Fruit fly (Drosophila melanogaster) whole organism, prepupa: ENCODE measurements around the gene mnb.

Source experiments
- Blimp-1 ChIP-seq: fragments of 200-800 bp; sonication (Bioruptor generic); optimal IDR thresholded peaks from 3 replicates; lab custom pipeline; 2017; ENCODE audit warnings: missing biosample characterization, missing genetic modification characterization, mild to moderate bottlenecking, moderate library complexity, missing genetic modification reagents
- CG10631 ChIP-seq: fragments of 200-800 bp; sonication (Bioruptor generic); optimal IDR thresholded peaks from 2 replicates; lab custom pipeline; 2016; ENCODE audit warnings: missing biosample characterization, missing genetic modification characterization
- CG10669 ChIP-seq: fragments of 200-800 bp; sonication (Bioruptor generic); optimal IDR thresholded peaks from 3 replicates; lab custom pipeline; 2018; ENCODE audit warnings: missing biosample characterization, mild to moderate bottlenecking, missing genetic modification characterization, moderate library complexity
- CG11294 ChIP-seq: fragments of 200-800 bp; sonication (Bioruptor generic); IDR thresholded peaks from 2 replicates; pipeline ENCODE4 v1.3.6; 2022; ENCODE audit warnings: missing biosample characterization, missing genetic modification characterization
- CG1621 ChIP-seq: fragments of 200-800 bp; sonication (Bioruptor generic); optimal IDR thresholded peaks from 3 replicates; lab custom pipeline; 2018; ENCODE audit warnings: missing biosample characterization, mild to moderate bottlenecking, missing genetic modification characterization
- CG16779 ChIP-seq: fragments of 200-800 bp; sonication (Bioruptor generic); optimal IDR thresholded peaks from 3 replicates; lab custom pipeline; 2017; ENCODE audit warnings: missing biosample characterization, mild to moderate bottlenecking, missing genetic modification characterization
- CG32006 ChIP-seq: fragments of 200-800 bp; sonication (Bioruptor generic); optimal IDR thresholded peaks from 3 replicates; lab custom pipeline; 2017; ENCODE audit warnings: missing biosample characterization, mild to moderate bottlenecking, missing genetic modification characterization
- CG3919 ChIP-seq: fragments of 200-800 bp; sonication (Bioruptor generic); optimal IDR thresholded peaks from 3 replicates; lab custom pipeline; 2016; ENCODE audit warnings: missing biosample characterization, missing genetic modification characterization
- CG4318 ChIP-seq: fragments of 200-800 bp; sonication (Bioruptor generic); optimal IDR thresholded peaks from 3 replicates; lab custom pipeline; 2017; ENCODE audit warnings: missing biosample characterization, mild to moderate bottlenecking, missing genetic modification characterization
- CG6276 ChIP-seq: fragments of 200-800 bp; sonication (Bioruptor generic); optimal IDR thresholded peaks from 2 replicates; lab custom pipeline; 2017; ENCODE audit warnings: missing biosample characterization, mild to moderate bottlenecking, missing genetic modification characterization
- CG6792 ChIP-seq: fragments of 200-800 bp; sonication (Bioruptor generic); optimal IDR thresholded peaks from 3 replicates; lab custom pipeline; 2016; ENCODE audit warnings: missing biosample characterization, missing genetic modification characterization
- CG6854 ChIP-seq: fragments of 200-800 bp; sonication (Bioruptor generic); optimal IDR thresholded peaks from 2 replicates; lab custom pipeline; 2017; ENCODE audit warnings: missing biosample characterization, mild to moderate bottlenecking, missing genetic modification characterization
- CG7368 ChIP-seq: fragments of 200-800 bp; sonication (Bioruptor generic); optimal IDR thresholded peaks from 3 replicates; lab custom pipeline; 2016; ENCODE audit warnings: missing biosample characterization, missing genetic modification characterization
- CG8119 ChIP-seq: fragments of 200-800 bp; sonication (Bioruptor generic); IDR thresholded peaks from 3 replicates; pipeline ENCODE4 v1.3.6; 2022; ENCODE audit warnings: missing biosample characterization, missing genetic modification characterization
- CG8319 ChIP-seq: fragments of 200-800 bp; sonication (Bioruptor generic); optimal IDR thresholded peaks from 3 replicates; lab custom pipeline; 2016; ENCODE audit warnings: missing biosample characterization, missing genetic modification characterization
- CG8632 ChIP-seq: fragments of 200-800 bp; sonication (Bioruptor generic); optimal IDR thresholded peaks from 3 replicates; lab custom pipeline; 2016; ENCODE audit warnings: missing biosample characterization, missing genetic modification characterization
- CG9139 ChIP-seq: fragments of 200-800 bp; sonication (Bioruptor generic); optimal IDR thresholded peaks from 3 replicates; lab custom pipeline; 2017; ENCODE audit warnings: missing biosample characterization, mild to moderate bottlenecking, missing genetic modification characterization
- Eip75B ChIP-seq: fragments of 200-800 bp; sonication (Bioruptor generic); optimal IDR thresholded peaks from 3 replicates; lab custom pipeline; 2016; ENCODE audit warnings: missing biosample characterization, missing genetic modification characterization
- Eip78C ChIP-seq: fragments of 200-800 bp; sonication (Bioruptor generic); peaks from one replicate; lab custom pipeline; 2016; ENCODE audit warnings: missing biosample characterization, missing genetic modification characterization
- Eip93F ChIP-seq: fragments of 200-800 bp; sonication (Bioruptor generic); optimal IDR thresholded peaks from 2 replicates; lab custom pipeline; 2016; ENCODE audit warnings: missing biosample characterization, mild to moderate bottlenecking, missing genetic modification characterization
- Ets21C ChIP-seq: fragments of 200-800 bp; sonication (Bioruptor generic); optimal IDR thresholded peaks from 3 replicates; lab custom pipeline; 2016; ENCODE audit warnings: missing biosample characterization, missing genetic modification characterization
- Gug ChIP-seq: fragments of 200-800 bp; sonication (Bioruptor generic); IDR thresholded peaks from 2 replicates; pipeline ENCODE4 v1.3.6; 2022; ENCODE audit warnings: missing biosample characterization, missing genetic modification characterization
- Hr38 ChIP-seq: sonication (Bioruptor generic); optimal IDR thresholded peaks from 2 replicates; lab custom pipeline; 2016; ENCODE audit warnings: missing biosample characterization, missing genetic modification characterization
- Hr39 ChIP-seq: fragments of 200-800 bp; sonication (Bioruptor generic); optimal IDR thresholded peaks from 2 replicates; lab custom pipeline; 2016; ENCODE audit warnings: missing biosample characterization, missing genetic modification characterization
- Hr4 ChIP-seq: fragments of 200-800 bp; sonication (Bioruptor generic); optimal IDR thresholded peaks from 3 replicates; lab custom pipeline; 2016; ENCODE audit warnings: missing biosample characterization, missing genetic modification characterization
- Lpt ChIP-seq: fragments of 200-800 bp; sonication (Bioruptor generic); optimal IDR thresholded peaks from 3 replicates; lab custom pipeline; 2016; ENCODE audit warnings: missing biosample characterization, missing genetic modification characterization
- Met ChIP-seq: fragments of 200-800 bp; sonication (Bioruptor generic); optimal IDR thresholded peaks from 3 replicates; lab custom pipeline; 2016; ENCODE audit warnings: missing biosample characterization, missing genetic modification characterization
- OdsH ChIP-seq: fragments of 200-800 bp; sonication (Bioruptor generic); optimal IDR thresholded peaks from 3 replicates; lab custom pipeline; 2016; ENCODE audit warnings: missing biosample characterization, missing genetic modification characterization
- Smox ChIP-seq: fragments of 200-800 bp; sonication (Bioruptor generic); optimal IDR thresholded peaks from 3 replicates; lab custom pipeline; 2016; ENCODE audit warnings: missing biosample characterization, missing genetic modification characterization
- Sox102F ChIP-seq: fragments of 200-800 bp; sonication (Bioruptor generic); optimal IDR thresholded peaks from 2 replicates; lab custom pipeline; 2016; ENCODE audit warnings: missing biosample characterization, mild to moderate bottlenecking, missing genetic modification characterization
- Sox15 ChIP-seq: fragments of 200-800 bp; sonication (Bioruptor generic); optimal IDR thresholded peaks from 3 replicates; lab custom pipeline; 2016; ENCODE audit warnings: missing biosample characterization, missing genetic modification characterization
- achi ChIP-seq: fragments of 200-800 bp; sonication (Bioruptor generic); optimal IDR thresholded peaks from 3 replicates; lab custom pipeline; 2016; ENCODE audit warnings: missing biosample characterization, missing genetic modification characterization
- acj6 ChIP-seq: fragments of 200-800 bp; sonication (Bioruptor generic); optimal IDR thresholded peaks from 3 replicates; lab custom pipeline; 2016; ENCODE audit warnings: missing biosample characterization, missing genetic modification characterization
- cyc ChIP-seq: fragments of 200-800 bp; sonication (Bioruptor generic); optimal IDR thresholded peaks from 3 replicates; lab custom pipeline; 2016; ENCODE audit warnings: missing biosample characterization, missing genetic modification characterization
- dac ChIP-seq: fragments of 200-800 bp; sonication (Bioruptor generic); optimal IDR thresholded peaks from 2 replicates; lab custom pipeline; 2017; ENCODE audit warnings: missing biosample characterization, mild to moderate bottlenecking, missing genetic modification characterization
- dsx ChIP-seq: fragments of 200-800 bp; optimal IDR thresholded peaks from 3 replicates; lab custom pipeline; 2019; ENCODE audit warnings: missing biosample characterization, mild to moderate bottlenecking, missing genetic modification characterization, moderate library complexity; ENCODE audit not compliant: poor library complexity, severe bottlenecking
- eg ChIP-seq: fragments of 200-800 bp; sonication (Bioruptor generic); IDR thresholded peaks from 3 replicates; pipeline ENCODE4 v1.3.6; 2022; ENCODE audit warnings: missing biosample characterization, missing genetic modification characterization
- esn ChIP-seq: fragments of 200-800 bp; sonication (Bioruptor generic); optimal IDR thresholded peaks from 2 replicates; lab custom pipeline; 2016; ENCODE audit warnings: missing biosample characterization, mild to moderate bottlenecking, missing genetic modification characterization, moderate library complexity
- fd85E ChIP-seq: fragments of 200-800 bp; sonication (Bioruptor generic); optimal IDR thresholded peaks from 3 replicates; lab custom pipeline; 2016; ENCODE audit warnings: missing biosample characterization, missing genetic modification characterization
- fkh ChIP-seq: fragments of 200-800 bp; sonication (Bioruptor generic); optimal IDR thresholded peaks from 3 replicates; lab custom pipeline; 2017; ENCODE audit warnings: missing biosample characterization, mild to moderate bottlenecking, missing genetic modification characterization, moderate library complexity
- lz ChIP-seq: fragments of 200-800 bp; sonication (Bioruptor generic); optimal IDR thresholded peaks from 3 replicates; lab custom pipeline; 2016; ENCODE audit warnings: missing biosample characterization, missing genetic modification characterization
- net ChIP-seq: fragments of 200-800 bp; sonication (Bioruptor generic); optimal IDR thresholded peaks from 3 replicates; lab custom pipeline; 2016; ENCODE audit warnings: missing biosample characterization, missing genetic modification characterization
- pdm3 ChIP-seq: fragments of 200-800 bp; sonication (Bioruptor generic); optimal IDR thresholded peaks from 3 replicates; lab custom pipeline; 2016; ENCODE audit warnings: missing biosample characterization, missing genetic modification characterization
- salr ChIP-seq, 2 experiments: fragments of 200-800 bp; sonication (Bioruptor generic); optimal IDR thresholded peaks; 3 replicates each; lab custom pipeline; 2016 to 2018; ENCODE audit warnings: missing biosample characterization in 2 of 2, missing genetic modification characterization in 2 of 2, mild to moderate bottlenecking in 1 of 2
- spab ChIP-seq: fragments of 200-800 bp; sonication (Bioruptor generic); optimal IDR thresholded peaks from 2 replicates; lab custom pipeline; 2017; ENCODE audit warnings: missing biosample characterization, mild to moderate bottlenecking, missing genetic modification characterization, missing genetic modification reagents
- ss ChIP-seq, 2 experiments: fragments of 200-800 bp; sonication (Bioruptor generic); optimal IDR thresholded peaks; 2 replicates in 1 of 2; 3 replicates in 1 of 2; lab custom pipeline; 2017 to 2018; ENCODE audit warnings: mild to moderate bottlenecking in 2 of 2, missing biosample characterization in 2 of 2, missing genetic modification characterization in 2 of 2, moderate library complexity in 1 of 2
- svp ChIP-seq: fragments of 200-800 bp; sonication (Bioruptor generic); peaks from one replicate; lab custom pipeline; 2016; ENCODE audit warnings: missing biosample characterization, missing genetic modification characterization
- topi ChIP-seq: fragments of 200-800 bp; sonication (Bioruptor generic); optimal IDR thresholded peaks from 3 replicates; lab custom pipeline; 2016; ENCODE audit warnings: missing biosample characterization, missing genetic modification characterization
- vri ChIP-seq: fragments of 200-800 bp; sonication (Bioruptor generic); optimal IDR thresholded peaks from 3 replicates; lab custom pipeline; 2016; ENCODE audit warnings: missing biosample characterization, mild to moderate bottlenecking, missing genetic modification characterization

mnb gene

dm6 chrX:17819635-17820139, 67.3 kb downstream of the mnb start, which contains the start of gene CG12986:
CG12986 (minus strand) TSS chrX:17819685.
- TF ChIP-seq Gug (GFP tag; lab: Robert Waterston, UW) (no peak), spab (no peak), CG1621 (tag; lab: Kevin White, UChicago) (no peak), CG6854 (GFP tag; lab: Kevin White, UChicago) (no peak), CG6792 (GFP tag; lab: Kevin White, UChicago) (no peak), CG8119 (no peak), ss (GFP tag; optimal IDR thresholded peaks at IDR 0.05; lab: Kevin White, UChicago) (no peak), Hr38 (no peak), acj6 (GFP tag; lab: Kevin White, UChicago) (no peak), Lpt (GFP tag; lab: Kevin White, UChicago) (no peak), vri (no peak), CG3919 (no peak), CG11294 (GFP tag; lab: Robert Waterston, UW) (no peak), eg (GFP tag; lab: Robert Waterston, UW) (no peak), OdsH (GFP tag; lab: Kevin White, UChicago) (no peak), CG4318 (GFP tag; lab: Kevin White, UChicago) (no peak)

- peak; percentile 11 for TF ChIP-seq Ets21C
- no peak for TF ChIP-seq Hr4 (GFP tag; lab: Kevin White, UChicago)
- no peak for TF ChIP-seq Lpt (GFP tag; lab: Kevin White, UChicago)
- TF ChIP-seq Sox102F, result peak; percentile 39
- TF ChIP-seq Hr39 (GFP tag; lab: Kevin White, UChicago), result peak; percentile 45
- peak; percentile 84 for TF ChIP-seq svp (GFP tag; lab: Kevin White, UChicago)
- no peak for TF ChIP-seq CG32006 (GFP tag; lab: Kevin White, UChicago)
- TF ChIP-seq Eip78C (GFP tag; lab: Kevin White, UChicago), result peak; percentile 58
- peak; percentile 30 for TF ChIP-seq cyc (GFP tag; lab: Kevin White, UChicago)
- no peak for TF ChIP-seq CG7368 (GFP tag; lab: Kevin White, UChicago)
- no peak for TF ChIP-seq Gug (GFP tag; lab: Robert Waterston, UW)
- no peak for TF ChIP-seq CG16779 (tag; lab: Kevin White, UChicago)
- peak; percentile 10 for TF ChIP-seq acj6 (GFP tag; lab: Kevin White, UChicago)
- no peak for TF ChIP-seq CG6854 (GFP tag; lab: Kevin White, UChicago)
- no peak for TF ChIP-seq spab
- no peak for TF ChIP-seq vri
- TF ChIP-seq Sox15 (GFP tag; lab: Kevin White, UChicago), result no peak
- TF ChIP-seq CG10631 (GFP tag; lab: Kevin White, UChicago), result peak; percentile 11
- TF ChIP-seq CG9139, result no peak
- peak; percentile 63 for TF ChIP-seq OdsH (GFP tag; lab: Kevin White, UChicago)
- TF ChIP-seq fkh (GFP tag; lab: Kevin White, UChicago), result no peak
- no peak for TF ChIP-seq dsx (GFP tag; lab: Kevin White, UChicago)
- peak; percentile 2 for TF ChIP-seq CG3919
- TF ChIP-seq eg (GFP tag; lab: Robert Waterston, UW), result no peak
- TF ChIP-seq CG8632, result no peak
- TF ChIP-seq achi (GFP tag; lab: Kevin White, UChicago), result peak; percentile 24
- TF ChIP-seq fd85E (GFP tag; lab: Kevin White, UChicago), result no peak
- TF ChIP-seq pdm3 (GFP tag; lab: Kevin White, UChicago), result peak; percentile 26
- peak; percentile 58 for TF ChIP-seq Smox (GFP tag; lab: Kevin White, UChicago)
- TF ChIP-seq CG8319, result no peak
- peak in 1 of 2 experiments; percentile 21 for TF ChIP-seq ss (GFP tag; optimal IDR thresholded peaks at IDR 0.05; lab: Kevin White, UChicago)
- no peak for TF ChIP-seq Eip93F (GFP tag; lab: Kevin White, UChicago)
- TF ChIP-seq Blimp-1 (GFP tag; lab: Kevin White, UChicago), result no peak
- TF ChIP-seq topi (GFP tag; lab: Kevin White, UChicago), result peak; percentile 51
- TF ChIP-seq CG1621 (tag; lab: Kevin White, UChicago), result no peak
- TF ChIP-seq CG10669 (GFP tag; lab: Kevin White, UChicago), result peak; percentile 33
- peak; percentile 42 for TF ChIP-seq Eip75B (GFP tag; lab: Kevin White, UChicago)
- no peak for TF ChIP-seq dac (GFP tag; lab: Kevin White, UChicago)
- no peak for TF ChIP-seq CG6276 (GFP tag; lab: Kevin White, UChicago)
- TF ChIP-seq lz (GFP tag; lab: Kevin White, UChicago), result peak; percentile 44
- peak; percentile 63 for TF ChIP-seq Met (GFP tag; lab: Kevin White, UChicago)
- TF ChIP-seq salr (GFP tag; optimal IDR thresholded peaks at IDR 0.05; lab: Kevin White, UChicago), result no peak
- no peak for TF ChIP-seq net (GFP tag; lab: Kevin White, UChicago)
- TF ChIP-seq esn (GFP tag; lab: Kevin White, UChicago), result peak; percentile 65
Measured at dm6 chrX:17816437-17816836, 70.6 kb downstream of the mnb start.
